In genomic region chrX:10391174-10391573, ce11 we compare ENCODE assay signal across 8 worm cellular contexts.
A peak's percentile ranks its signal among the peaks of the same experiment; 100 is the strongest.
TF ChIP-seq lines count a peak whose summit lies in the region.

No protein-coding gene starts in this region.

TF ChIP-seq in whole organism, L1 larva, 84 proteins besides CTCF, POLR2A, EP300 and RAD21 (continues in another document):
- TF ChIP-seq lsy-2 (tag; optimal IDR thresholded peaks at IDR 0.05; lab: Kevin White, UChicago), result peak; percentile 0 to 20
- TF ChIP-seq lin-14 (GFP tag; optimal IDR thresholded peaks at IDR 0.05; lab: Kevin White, UChicago), result peak; percentile 74
- TF ChIP-seq elt-3 (tag; optimal IDR thresholded peaks at IDR 0.05; lab: Kevin White, UChicago), result peak in 1 of 6 experiments; percentile 38
- no peak for TF ChIP-seq pax-3 (tag; optimal IDR thresholded peaks at IDR 0.05; lab: Kevin White, UChicago)
- peak; percentile 4 for TF ChIP-seq xbp-1 (tag; optimal IDR thresholded peaks at IDR 0.05; lab: Kevin White, UChicago)
- TF ChIP-seq lin-35 (GFP tag; optimal IDR thresholded peaks at IDR 0.05; lab: Kevin White, UChicago), result peak; percentile 5 to 70
- peak; percentile 39 for TF ChIP-seq snu-23 (GFP tag; optimal IDR thresholded peaks at IDR 0.05; lab: Kevin White, UChicago)
- peak; percentile 1 for TF ChIP-seq nhr-71 (tag; optimal IDR thresholded peaks at IDR 0.05; lab: Kevin White, UChicago)
- TF ChIP-seq lin-39 (tag; optimal IDR thresholded peaks at IDR 0.05; lab: Kevin White, UChicago), result no peak
- peak; percentile 49 for TF ChIP-seq mep-1 (tag; optimal IDR thresholded peaks at IDR 0.05; lab: Kevin White, UChicago)
- peak; percentile 86 for TF ChIP-seq blmp-1 (tag; optimal IDR thresholded peaks at IDR 0.05; lab: Kevin White, UChicago)

TF ChIP-seq in whole organism, L2 larva, 48 proteins besides CTCF, POLR2A, EP300 and RAD21 (continues in another document):
- TF ChIP-seq ceh-16 (tag; optimal IDR thresholded peaks at IDR 0.05; lab: Kevin White, UChicago) (peak; percentile 40), nhr-25 (tag; optimal IDR thresholded peaks at IDR 0.05; lab: Kevin White, UChicago) (peak; percentile 49), blmp-1 (tag; optimal IDR thresholded peaks at IDR 0.05; lab: Kevin White, UChicago; ENCODE audit: insufficient read depth) (peak; percentile 70), nhr-237 (tag; optimal IDR thresholded peaks at IDR 0.05; lab: Kevin White, UChicago) (no peak), lin-13 (GFP tag; optimal IDR thresholded peaks at IDR 0.05; lab: Kevin White, UChicago) (no peak), nhr-21 (tag; optimal IDR thresholded peaks at IDR 0.05; lab: Kevin White, UChicago) (peak; percentile 64), lsy-2 (tag; optimal IDR thresholded peaks at IDR 0.05; lab: Kevin White, UChicago) (peak in 1 of 2 experiments; percentile 28), fos-1 (tag; optimal IDR thresholded peaks at IDR 0.05; lab: Kevin White, UChicago) (peak; percentile 12), gmeb-1 (tag; optimal IDR thresholded peaks at IDR 0.05; lab: Kevin White, UChicago) (no peak), sem-4 (tag; optimal IDR thresholded peaks at IDR 0.05; lab: Kevin White, UChicago) (peak; percentile 54), sma-3 (GFP tag; optimal IDR thresholded peaks at IDR 0.05; lab: Kevin White, UChicago) (peak; percentile 57)

TF ChIP-seq in whole organism, L3 larva, 47 proteins besides CTCF, POLR2A, EP300 and RAD21 (continues in another document):
- TF ChIP-seq elt-2 (tag; optimal IDR thresholded peaks at IDR 0.05; lab: Kevin White, UChicago) (peak; percentile 9), hmg-11 (tag; optimal IDR thresholded peaks at IDR 0.05; lab: Kevin White, UChicago) (peak; percentile 23), ztf-4 (tag; optimal IDR thresholded peaks at IDR 0.05; lab: Kevin White, UChicago) (no peak), nhr-23 (tag; optimal IDR thresholded peaks at IDR 0.05; lab: Kevin White, UChicago) (no peak), ceh-9 (tag; optimal IDR thresholded peaks at IDR 0.05; lab: Kevin White, UChicago) (no peak), nhr-11 (tag; optimal IDR thresholded peaks at IDR 0.05; lab: Kevin White, UChicago) (no peak), pha-4 (tag; optimal IDR thresholded peaks at IDR 0.05; lab: Kevin White, UChicago) (peak; percentile 6), lin-39 (tag; optimal IDR thresholded peaks at IDR 0.05; lab: Kevin White, UChicago) (no peak), nfya-1 (tag; optimal IDR thresholded peaks at IDR 0.05; lab: Kevin White, UChicago; ENCODE audit: insufficient read depth) (no peak), mdl-1 (tag; optimal IDR thresholded peaks at IDR 0.05; lab: Kevin White, UChicago) (no peak), eor-1 (tag; optimal IDR thresholded peaks at IDR 0.05; lab: Kevin White, UChicago) (no peak), lin-15B (tag; optimal IDR thresholded peaks at IDR 0.05; lab: Kevin White, UChicago) (peak; percentile 59)

TF ChIP-seq in whole organism, L4 larva, 104 proteins besides CTCF, POLR2A, EP300 and RAD21 (continues in another document):
- TF ChIP-seq dpl-1 (GFP tag; optimal IDR thresholded peaks at IDR 0.05; lab: Kevin White, UChicago) (peak; percentile 47), mdl-1 (tag; optimal IDR thresholded peaks at IDR 0.05; lab: Kevin White, UChicago) (peak in 1 of 2 experiments; percentile 54), mxl-3 (GFP tag; optimal IDR thresholded peaks at IDR 0.05; lab: Kevin White, UChicago) (peak; percentile 76), hlh-30 (tag; optimal IDR thresholded peaks at IDR 0.05; lab: Kevin White, UChicago; ENCODE audit: insufficient read depth) (peak; percentile 57), F26F4.8 (GFP tag; conservative IDR thresholded peaks at IDR 0.05; lab: Robert Waterston, UW) (no peak), dmd-6 (GFP tag; IDR thresholded peaks at IDR 0.05; lab: Robert Waterston, UW) (peak; percentile 29; the same call in 1 of the 2 replicates), aha-1 (tag; lab: Kevin White, UChicago) (peak; percentile 17), nhr-28 (tag; optimal IDR thresholded peaks at IDR 0.05; lab: Kevin White, UChicago) (peak; percentile 63), lin-38 (GFP tag; IDR thresholded peaks at IDR 0.05; lab: Robert Waterston, UW) (peak; percentile 92), lin-13 (GFP tag; optimal IDR thresholded peaks at IDR 0.05; lab: Kevin White, UChicago) (peak; percentile 8), nhr-25 (tag; optimal IDR thresholded peaks at IDR 0.05; lab: Kevin White, UChicago; ENCODE audit: borderline replicate concordance, insufficient read depth) (peak; percentile 75)

TF ChIP-seq in whole organism, late embryonic, 69 proteins besides CTCF, POLR2A, EP300 and RAD21:
- no peak for TF ChIP-seq pha-4 (tag; optimal IDR thresholded peaks at IDR 0.05; lab: Kevin White, UChicago)
- no peak for TF ChIP-seq hlh-15 (tag; optimal IDR thresholded peaks at IDR 0.05; lab: Kevin White, UChicago)
- TF ChIP-seq sdc-2 (tag; optimal IDR thresholded peaks at IDR 0.05; lab: Kevin White, UChicago), result peak; percentile 14
- TF ChIP-seq ceh-22 (tag; optimal IDR thresholded peaks at IDR 0.05; lab: Kevin White, UChicago), result no peak
- TF ChIP-seq nfya-1 (tag; optimal IDR thresholded peaks at IDR 0.05; lab: Kevin White, UChicago), result peak; percentile 34
- no peak for TF ChIP-seq Y22D7AL.16 (tag; optimal IDR thresholded peaks at IDR 0.05; lab: Kevin White, UChicago)
- TF ChIP-seq pag-3 (tag; optimal IDR thresholded peaks at IDR 0.05; lab: Kevin White, UChicago; ENCODE audit: borderline replicate concordance), result no peak
- peak; percentile 10 for TF ChIP-seq unc-55 (GFP tag; optimal IDR thresholded peaks at IDR 0.05; lab: Kevin White, UChicago)
- TF ChIP-seq K09A11.1 (tag; optimal IDR thresholded peaks at IDR 0.05; lab: Kevin White, UChicago; ENCODE audit: insufficient read depth), result no peak
- peak; percentile 31 for TF ChIP-seq tbx-2 (tag; optimal IDR thresholded peaks at IDR 0.05; lab: Kevin White, UChicago)

TF ChIP-seq in whole organism, midembryonic, 9 proteins besides CTCF, POLR2A, EP300 and RAD21:
- TF ChIP-seq flt-1 (GFP tag; IDR thresholded peaks at IDR 0.05; lab: Robert Waterston, UW) (no peak), tab-1 (GFP tag; IDR thresholded peaks at IDR 0.05; lab: Robert Waterston, UW) (no peak), cog-1 (tag; optimal IDR thresholded peaks at IDR 0.05; lab: Kevin White, UChicago) (peak; percentile 10)

TF ChIP-seq in whole organism, mixed stage, embryonic, 35 proteins besides CTCF, POLR2A, EP300 and RAD21 (continues in another document):
- TF ChIP-seq ceh-39 (tag; optimal IDR thresholded peaks at IDR 0.05; lab: Kevin White, UChicago), result peak; percentile 60
- TF ChIP-seq nhr-2 (tag; optimal IDR thresholded peaks at IDR 0.05; lab: Kevin White, UChicago), result no peak
- no peak for TF ChIP-seq bed-3 (GFP tag; optimal IDR thresholded peaks at IDR 0.05; lab: Kevin White, UChicago)
- no peak for TF ChIP-seq nhr-12 (tag; optimal IDR thresholded peaks at IDR 0.05; lab: Kevin White, UChicago)
- no peak for TF ChIP-seq zip-8 (tag; optimal IDR thresholded peaks at IDR 0.05; lab: Kevin White, UChicago)
- no peak for TF ChIP-seq cnd-1 (tag; optimal IDR thresholded peaks at IDR 0.05; lab: Kevin White, UChicago)
- no peak for TF ChIP-seq sem-2 (GFP tag; optimal IDR thresholded peaks at IDR 0.05; lab: Kevin White, UChicago)
- no peak for TF ChIP-seq drap-1 (GFP tag; optimal IDR thresholded peaks at IDR 0.05; lab: Kevin White, UChicago)
- peak; percentile 4 for TF ChIP-seq pha-4 (tag; optimal IDR thresholded peaks at IDR 0.05; lab: Kevin White, UChicago)
- no peak for TF ChIP-seq M03D4.4 (tag; optimal IDR thresholded peaks at IDR 0.05; lab: Kevin White, UChicago)
- peak; percentile 32 for TF ChIP-seq mep-1 (tag; optimal IDR thresholded peaks at IDR 0.05; lab: Kevin White, UChicago)
- no peak for TF ChIP-seq ces-1 (GFP tag; optimal IDR thresholded peaks at IDR 0.05; lab: Kevin White, UChicago)
- no peak for TF ChIP-seq mab-5 (tag; optimal IDR thresholded peaks at IDR 0.05; lab: Kevin White, UChicago)
- TF ChIP-seq snpc-4 (tag; optimal IDR thresholded peaks at IDR 0.05; lab: Kevin White, UChicago), result no peak
- TF ChIP-seq nhr-76 (tag; optimal IDR thresholded peaks at IDR 0.05; lab: Kevin White, UChicago), result no peak
- TF ChIP-seq lin-13 (tag; optimal IDR thresholded peaks at IDR 0.05; lab: Kevin White, UChicago), result peak; percentile 45
- TF ChIP-seq elt-1 (tag; optimal IDR thresholded peaks at IDR 0.05; lab: Kevin White, UChicago; ENCODE audit: borderline replicate concordance, insufficient read depth), result peak; percentile 11
- TF ChIP-seq flh-1 (GFP tag; optimal IDR thresholded peaks at IDR 0.05; lab: Kevin White, UChicago), result no peak
- TF ChIP-seq mls-2 (tag; optimal IDR thresholded peaks at IDR 0.05; lab: Kevin White, UChicago), result peak; percentile 16
- TF ChIP-seq elt-3 (tag; optimal IDR thresholded peaks at IDR 0.05; lab: Kevin White, UChicago), result no peak

TF ChIP-seq in whole organism, young adult, 124 proteins besides CTCF, POLR2A, EP300 and RAD21 (continues in another document):
- TF ChIP-seq nfyb-1 (GFP tag; IDR thresholded peaks at IDR 0.05; lab: Robert Waterston, UW) (no peak), bed-2 (GFP tag; IDR thresholded peaks at IDR 0.05; lab: Robert Waterston, UW) (no peak), snpc-3.4 (tag; optimal IDR thresholded peaks at IDR 0.05; lab: Kevin White, UChicago) (no peak), F57C9.4 (tag; optimal IDR thresholded peaks at IDR 0.05; lab: Kevin White, UChicago) (no peak), efl-1 (GFP tag; optimal IDR thresholded peaks at IDR 0.05; lab: Kevin White, UChicago) (no peak), cebp-1 (GFP tag; IDR thresholded peaks at IDR 0.05; lab: Robert Waterston, UW) (no peak), cebp-1 (tag; optimal IDR thresholded peaks at IDR 0.05; lab: Kevin White, UChicago) (peak; percentile 51), egrh-3 (GFP tag; IDR thresholded peaks at IDR 0.05; lab: Robert Waterston, UW) (no peak), hlh-12 (tag; optimal IDR thresholded peaks at IDR 0.05; lab: Kevin White, UChicago) (no peak), egl-44 (GFP tag; IDR thresholded peaks at IDR 0.05; lab: Robert Waterston, UW) (no peak), sea-2 (GFP tag; IDR thresholded peaks at IDR 0.05; lab: Robert Waterston, UW) (no peak), lir-1 (GFP tag; conservative IDR thresholded peaks at IDR 0.05; lab: Robert Waterston, UW) (no peak), dpl-1 (GFP tag; optimal IDR thresholded peaks at IDR 0.05; lab: Kevin White, UChicago) (no peak), let-607 (tag; optimal IDR thresholded peaks at IDR 0.05; lab: Kevin White, UChicago) (no peak), snpc-4 (GFP tag; optimal IDR thresholded peaks at IDR 0.05; lab: Kevin White, UChicago) (no peak), snpc-4 (tag; optimal IDR thresholded peaks at IDR 0.05; lab: Kevin White, UChicago) (peak in 1 of 4 experiments; percentile 7), aptf-3 (GFP tag; IDR thresholded peaks at IDR 0.05; lab: Robert Waterston, UW) (no peak), lin-40 (tag; optimal IDR thresholded peaks at IDR 0.05; lab: Kevin White, UChicago) (peak; percentile 48), atf-7 (tag; optimal IDR thresholded peaks at IDR 0.05; lab: Kevin White, UChicago) (no peak), cebp-2 (GFP tag; IDR thresholded peaks at IDR 0.05; lab: Robert Waterston, UW) (no peak), F55B11.4 (tag; optimal IDR thresholded peaks at IDR 0.05; lab: Kevin White, UChicago; ENCODE audit: borderline replicate concordance, insufficient read depth) (no peak), lsy-27 (tag; optimal IDR thresholded peaks at IDR 0.05; lab: Kevin White, UChicago; ENCODE audit: borderline replicate concordance, insufficient read depth) (no peak)
